Worm (Caenorhabditis elegans) whole organism, dauer: ENCODE data around the gene F35B12.10.

ENCODE experiments used
- unc-62 ChIP-seq: sonication (generic microtip); optimal IDR thresholded peaks from 2 replicates; lab custom pipeline; 2017; ENCODE audit warnings: missing biosample characterization, missing genetic modification reagents, missing genetic modification characterization

Gene F35B12.10

ce11 chrV:11648435-11648834 is 19.4 kb upstream of the F35B12.10 start:
- TF ChIP-seq unc-62 (GFP tag; lab: Kevin White, UChicago) = no peak

DNA sequence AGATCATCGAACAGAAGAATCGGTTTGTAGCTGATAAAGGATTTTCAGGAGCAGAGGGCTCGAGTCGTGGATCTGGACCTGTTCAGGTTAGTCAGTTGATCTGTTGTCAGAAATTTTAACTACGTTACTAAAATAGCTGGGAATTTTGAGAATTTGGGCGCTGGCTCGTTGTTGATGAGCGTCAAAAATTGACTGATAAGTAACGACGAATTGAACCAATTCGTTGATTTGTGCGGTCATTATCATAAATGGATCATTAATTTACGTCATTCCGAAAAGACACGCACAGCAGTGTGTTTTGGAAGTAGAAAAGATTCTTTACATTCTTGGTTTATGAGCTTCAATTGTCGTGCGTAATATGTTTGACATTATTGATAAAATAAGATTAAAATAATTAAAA is 18.7 kb upstream of the F35B12.10 start:
- TF ChIP-seq unc-62 (GFP tag; lab: Kevin White, UChicago) = no peak

ce11 chrV:11645244-11645643 is 16.2 kb upstream of the F35B12.10 start, which contains the start of gene skp-1:
Gene skp-1, plus strand, starts transcription at chrV:11645481.
- no peak for TF ChIP-seq unc-62 (GFP tag; lab: Kevin White, UChicago)

DNA sequence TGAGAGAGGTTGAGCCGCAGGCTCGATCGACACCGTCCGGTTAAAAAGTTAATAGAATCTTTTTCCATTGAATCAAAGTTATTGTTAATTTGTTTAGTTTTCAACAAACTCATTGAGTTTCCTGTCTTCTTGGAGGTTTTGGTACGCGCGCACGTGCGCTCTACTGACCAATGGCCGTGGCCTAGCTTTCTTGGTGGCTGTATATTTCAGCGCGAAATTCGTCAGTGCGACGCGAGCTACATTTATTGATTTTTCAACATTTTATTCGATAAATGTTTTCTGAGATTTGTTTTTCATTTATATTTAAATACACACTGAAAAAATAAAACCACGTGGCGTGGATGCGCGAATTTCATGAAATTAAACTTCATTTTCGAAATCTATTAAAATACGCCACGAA is 15.1 kb upstream of the F35B12.10 start, which contains the start of gene bir-1:
Gene bir-1, plus strand, starts transcription at position 312 of the 400 bp plus-strand sequence.
- TF ChIP-seq unc-62 (GFP tag; lab: Kevin White, UChicago) = no peak

ce11 chrV:11641298-11641787 is 12.3 kb upstream of the F35B12.10 start:
- no peak for TF ChIP-seq unc-62 (GFP tag; lab: Kevin White, UChicago)

DNA sequence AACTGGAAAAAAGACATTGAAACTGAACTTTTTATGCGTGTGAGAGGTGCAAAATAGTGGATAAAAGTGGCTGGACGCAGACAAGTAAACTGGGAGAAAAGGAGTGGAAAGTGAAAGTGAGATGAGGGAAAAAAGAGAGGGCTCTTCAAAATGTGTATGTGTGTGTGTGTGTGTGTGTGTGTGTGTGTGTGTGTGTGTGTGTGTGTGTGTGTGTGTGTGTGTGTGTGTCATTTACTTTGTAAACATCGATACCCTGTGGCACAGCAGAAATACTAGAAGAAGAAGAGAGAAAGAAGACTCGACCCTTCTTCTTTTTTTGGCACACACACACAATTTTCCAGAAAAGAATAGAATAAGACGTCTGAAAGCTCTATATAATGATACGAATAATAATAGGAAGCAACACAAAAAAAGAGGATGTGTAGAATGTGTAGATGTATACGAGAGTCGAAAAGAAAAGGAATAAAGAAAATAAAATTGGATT is 9.6 kb upstream of the F35B12.10 start:
- TF ChIP-seq unc-62 (GFP tag; lab: Kevin White, UChicago) = no peak

ce11 chrV:11637191-11637590 is 8.1 kb upstream of the F35B12.10 start, which contains the start of gene sipa-1:
Gene sipa-1, minus strand, starts transcription at chrV:11637291.
- TF ChIP-seq unc-62 (GFP tag; lab: Kevin White, UChicago) = no peak

DNA sequence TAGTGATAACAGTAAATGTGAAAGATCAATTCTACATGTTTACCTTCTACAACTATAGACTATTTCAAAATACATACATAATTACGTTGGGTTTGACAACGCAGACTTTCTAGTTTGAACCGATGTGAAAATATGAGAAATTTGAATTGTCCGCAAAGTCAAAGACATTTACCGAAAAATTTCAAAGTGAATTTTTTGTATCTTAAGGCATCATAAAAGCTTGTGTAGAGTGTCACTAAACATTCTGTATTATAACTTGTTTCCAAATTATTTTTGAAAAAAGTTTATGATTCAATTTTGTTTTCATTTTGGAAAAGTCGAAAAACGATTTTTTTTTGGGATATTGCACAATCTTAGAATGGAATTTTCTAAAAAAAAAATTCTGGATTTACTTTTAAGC is 6.5 kb upstream of the F35B12.10 start:
- no peak for TF ChIP-seq unc-62 (GFP tag; lab: Kevin White, UChicago)

ce11 chrV:11631128-11631527 is 2.1 kb upstream of the F35B12.10 start:
- TF ChIP-seq unc-62 (GFP tag; lab: Kevin White, UChicago) = no peak

DNA sequence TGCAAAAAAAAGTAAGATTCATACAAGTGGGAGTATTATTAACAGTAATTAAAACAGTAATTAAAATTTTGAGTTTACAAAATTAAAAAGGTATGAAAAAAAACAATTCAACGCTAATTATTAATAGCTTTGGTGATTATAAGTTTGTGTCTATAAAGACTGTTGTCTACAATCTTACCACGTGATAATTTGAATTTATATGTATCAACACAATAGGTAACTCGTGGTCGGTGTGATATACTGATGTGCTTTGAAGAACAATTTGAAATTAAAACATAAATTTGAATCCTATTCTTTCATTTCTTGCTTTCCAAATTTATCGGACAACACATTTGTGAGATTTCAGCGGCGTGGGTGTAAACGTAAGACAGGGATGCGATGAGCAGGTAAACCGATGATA is 1.2 kb downstream of the F35B12.10 start:
- TF ChIP-seq unc-62 (GFP tag; lab: Kevin White, UChicago) = no peak

- TF ChIP-seq unc-62 (GFP tag; lab: Kevin White, UChicago) = no peak
These were observed 4.1 kb downstream of the F35B12.10 start for ce11 chrV:11624954-11625353.

DNA sequence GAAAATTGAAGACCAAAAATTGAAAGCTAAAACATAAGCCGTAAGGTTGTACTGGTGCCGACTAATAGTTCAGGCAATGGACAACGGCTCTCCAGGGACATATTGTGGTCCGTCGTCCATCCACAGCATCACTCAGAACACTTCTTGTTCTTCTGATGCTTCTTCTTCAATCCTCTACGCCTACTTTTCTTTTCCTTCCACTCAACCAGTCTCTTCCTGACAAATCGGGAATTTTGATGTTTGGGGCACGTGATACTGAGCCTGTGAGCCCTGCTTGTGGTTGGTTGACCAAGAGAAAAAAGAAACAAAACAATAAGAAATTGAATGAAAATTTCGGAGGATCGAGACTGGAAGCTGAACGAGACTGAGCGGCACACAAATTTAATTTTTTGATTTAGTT is 7.8 kb downstream of the F35B12.10 start:
- no peak for TF ChIP-seq unc-62 (GFP tag; lab: Kevin White, UChicago)

- TF ChIP-seq unc-62 (GFP tag; lab: Kevin White, UChicago) = no peak
These were observed 9.0 kb downstream of the F35B12.10 start for ce11 chrV:11620081-11620480.

DNA sequence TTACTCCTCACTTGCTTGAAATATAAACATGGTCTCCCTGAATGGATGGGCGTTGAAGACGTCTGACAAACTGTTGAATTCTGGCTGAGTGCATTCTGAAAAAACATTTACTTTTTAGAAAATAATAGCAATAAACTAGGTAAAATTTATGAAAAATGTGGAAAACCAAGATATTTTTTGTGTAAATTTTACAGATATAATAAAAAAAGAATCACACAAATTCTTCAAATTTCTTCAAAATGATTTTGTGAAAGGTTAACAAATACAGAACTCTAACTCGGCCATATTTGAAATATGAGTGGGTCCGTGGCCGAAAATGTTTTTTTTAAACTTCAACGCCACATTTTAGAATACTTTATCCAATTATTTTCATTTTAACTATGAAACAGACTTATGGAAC is 10.9 kb downstream of the F35B12.10 start, which contains the start of gene glb-15:
Gene glb-15, minus strand, starts transcription at position 101 of the 400 bp plus-strand sequence.
- no peak for TF ChIP-seq unc-62 (GFP tag; lab: Kevin White, UChicago)

DNA sequence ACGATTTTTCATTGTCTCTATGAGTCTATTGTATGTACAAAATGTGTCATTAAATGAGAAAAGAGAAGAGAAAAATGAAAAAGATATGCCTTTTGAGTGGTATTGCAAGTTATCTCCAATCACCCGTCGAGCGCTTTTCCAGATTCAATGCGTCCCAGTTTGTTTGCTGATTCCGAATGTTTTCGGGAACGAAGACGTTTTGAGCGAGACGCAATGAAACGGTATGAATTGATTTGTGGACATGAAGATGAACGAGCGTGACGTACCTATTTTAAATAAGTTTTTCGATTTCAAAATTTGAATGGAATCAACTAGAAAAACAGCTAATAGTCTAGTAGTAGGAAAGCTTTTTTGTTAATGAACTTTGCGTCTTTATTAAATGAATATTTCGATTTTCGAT is 12.3 kb downstream of the F35B12.10 start:
- TF ChIP-seq unc-62 (GFP tag; lab: Kevin White, UChicago) = no peak

DNA sequence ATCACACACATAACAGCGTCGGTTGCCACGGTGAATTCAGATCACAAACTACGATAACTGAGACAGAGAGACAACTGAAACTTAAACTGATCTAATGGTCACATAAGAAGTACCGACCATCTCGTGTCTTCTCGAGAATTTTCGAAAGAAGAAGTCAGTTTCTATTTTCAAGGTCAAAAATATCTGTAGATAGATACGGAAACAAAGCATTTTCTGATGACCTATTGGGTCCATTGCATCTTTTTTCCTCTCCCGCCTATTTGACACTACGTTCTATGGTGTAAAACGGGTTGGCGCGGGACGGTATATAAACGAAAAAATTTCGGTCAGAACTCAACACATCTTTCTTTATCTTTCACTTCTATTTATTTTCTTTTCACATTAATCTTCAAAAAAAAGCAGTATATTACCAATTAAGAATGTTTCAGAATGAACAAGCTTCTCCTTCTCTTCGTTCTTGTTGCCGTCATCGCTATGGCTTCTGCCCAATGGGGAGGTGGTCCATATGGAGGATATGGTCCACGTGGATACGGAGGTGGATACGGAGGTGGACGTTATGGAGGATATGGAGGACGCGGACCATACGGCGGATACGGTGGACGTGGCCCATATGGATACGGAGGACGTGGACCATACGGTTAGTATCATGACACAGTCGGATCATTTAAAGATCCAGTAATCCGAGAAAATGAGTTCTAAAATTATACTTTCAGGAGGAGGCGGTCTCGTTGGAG is 13.0 kb downstream of the F35B12.10 start, which contains the start of gene nlp-24:
Gene nlp-24, plus strand, starts transcription at position 429 of the 734 bp plus-strand sequence.
- TF ChIP-seq unc-62 (GFP tag; lab: Kevin White, UChicago) = peak; percentile 11
